Fruit fly (Drosophila melanogaster): Measurements from ENCODE around the gene Edg91.
A peak's percentile ranks its signal among the peaks of the same experiment; 100 is the strongest.

Gene Edg91

dm6 chr3R:17622062-17622766, 10.9 kb upstream of the Edg91 start, which contains the start of gene CG14323:
Gene CG14323 (minus strand): TSS chr3R:17622112.
- no peak for TF ChIP-seq CG14655 (GFP tag; optimal IDR thresholded peaks at IDR 0.05)
- no peak for TF ChIP-seq Ets98B (GFP tag; IDR thresholded peaks at IDR 0.05)
- no peak for TF ChIP-seq CG9948 (tag; optimal IDR thresholded peaks at IDR 0.05)
- TF ChIP-seq Snoo (tag; optimal IDR thresholded peaks at IDR 0.05): no peak
- no peak for TF ChIP-seq Pif1A (GFP tag; optimal IDR thresholded peaks at IDR 0.05)
- TF ChIP-seq CG4496 (GFP tag; IDR thresholded peaks at IDR 0.05): no peak
- no peak for TF ChIP-seq CG17806 (tag; optimal IDR thresholded peaks at IDR 0.05)
- TF ChIP-seq CG10348 (GFP tag; IDR thresholded peaks at IDR 0.05): no peak

- peak; percentile 55 for TF ChIP-seq CG17806 (tag; optimal IDR thresholded peaks at IDR 0.05)
- peak; percentile 62 for TF ChIP-seq CG14655 (GFP tag; optimal IDR thresholded peaks at IDR 0.05)
- TF ChIP-seq Pif1A (GFP tag; optimal IDR thresholded peaks at IDR 0.05): peak; percentile 61
- TF ChIP-seq gl (tag; optimal IDR thresholded peaks at IDR 0.05): peak; percentile 87
- TF ChIP-seq Pif1B (GFP tag; optimal IDR thresholded peaks at IDR 0.05): peak; percentile 82
- peak; percentile 39 for TF ChIP-seq CG13204 (GFP tag; optimal IDR thresholded peaks at IDR 0.05)
- peak; percentile 47 for TF ChIP-seq Snoo (tag; optimal IDR thresholded peaks at IDR 0.05)
- TF ChIP-seq CG12605 (GFP tag; IDR thresholded peaks at IDR 0.05): peak; percentile 98
- TF ChIP-seq CG32121 (GFP tag; IDR thresholded peaks at IDR 0.05): peak; percentile 55
- peak; percentile 68 for TF ChIP-seq CG8159 (tag; optimal IDR thresholded peaks at IDR 0.05)
- TF ChIP-seq CG15710 (tag; optimal IDR thresholded peaks at IDR 0.05): peak; percentile 55
- peak; percentile 46 for TF ChIP-seq EcR (GFP tag; optimal IDR thresholded peaks at IDR 0.05)
- TF ChIP-seq D1 (tag; optimal IDR thresholded peaks at IDR 0.05): peak; percentile 45
- peak; percentile 79 for TF ChIP-seq Ets98B (GFP tag; IDR thresholded peaks at IDR 0.05)
- peak; percentile 66 for TF ChIP-seq CG8301 (tag; optimal IDR thresholded peaks at IDR 0.05)
- TF ChIP-seq CG10348 (GFP tag; IDR thresholded peaks at IDR 0.05): no peak
- TF ChIP-seq fd96Ca (GFP tag; IDR thresholded peaks at IDR 0.05): peak; percentile 64
- TF ChIP-seq CG9948 (tag; optimal IDR thresholded peaks at IDR 0.05): peak; percentile 36
- TF ChIP-seq CG34367 (tag; optimal IDR thresholded peaks at IDR 0.05): peak; percentile 30
- peak; percentile 58; the same call in 1 of the 2 replicates for TF ChIP-seq rn (GFP tag; IDR thresholded peaks at IDR 0.05)
- TF ChIP-seq CG4496 (GFP tag; IDR thresholded peaks at IDR 0.05): peak; percentile 83
Measured at dm6 chr3R:17619726-17620282, 8.5 kb upstream of the Edg91 start.

dm6 chr3R:17618699-17619150, 7.4 kb upstream of the Edg91 start, which contains the start of the genes CG14324 and CG14326:
Gene CG14324 (minus strand): TSS chr3R:17618799.
Gene CG14326 (plus strand): TSS chr3R:17619100.
- no peak for TF ChIP-seq gl (tag; optimal IDR thresholded peaks at IDR 0.05)
- no peak for TF ChIP-seq CG4496 (GFP tag; IDR thresholded peaks at IDR 0.05)

- TF ChIP-seq CG14655 (GFP tag; optimal IDR thresholded peaks at IDR 0.05) (no peak), CG32121 (GFP tag; IDR thresholded peaks at IDR 0.05) (peak; percentile 10; the same call in 1 of the 2 replicates), fd96Ca (GFP tag; IDR thresholded peaks at IDR 0.05) (no peak), Ets98B (GFP tag; IDR thresholded peaks at IDR 0.05) (peak; percentile 30; the same call in 1 of the 2 replicates), Pif1A (GFP tag; optimal IDR thresholded peaks at IDR 0.05) (no peak)
Measured at dm6 chr3R:17617976-17618308, 6.6 kb upstream of the Edg91 start.

dm6 chr3R:17617121-17617975, 6.0 kb upstream of the Edg91 start:
- peak; percentile 20 for TF ChIP-seq CG17806 (tag; optimal IDR thresholded peaks at IDR 0.05)
- TF ChIP-seq fd96Ca (GFP tag; IDR thresholded peaks at IDR 0.05): no peak
- TF ChIP-seq Pif1A (GFP tag; optimal IDR thresholded peaks at IDR 0.05): peak; percentile 45
- peak; percentile 48 for TF ChIP-seq D1 (tag; optimal IDR thresholded peaks at IDR 0.05)

- TF ChIP-seq CG4496 (GFP tag; IDR thresholded peaks at IDR 0.05) (0 out of 3 replicates have a peak, but pooled peaks have one; percentile 19), CG8301 (tag; optimal IDR thresholded peaks at IDR 0.05) (no peak), CG32121 (GFP tag; IDR thresholded peaks at IDR 0.05) (no peak), EcR (GFP tag; optimal IDR thresholded peaks at IDR 0.05) (no peak), rn (GFP tag; IDR thresholded peaks at IDR 0.05) (no peak), Ets98B (GFP tag; IDR thresholded peaks at IDR 0.05) (no peak), CG15710 (tag; optimal IDR thresholded peaks at IDR 0.05) (no peak), CG12605 (GFP tag; IDR thresholded peaks at IDR 0.05) (no peak), CG10348 (GFP tag; IDR thresholded peaks at IDR 0.05) (no peak), CG9948 (tag; optimal IDR thresholded peaks at IDR 0.05) (no peak), CG34367 (tag; optimal IDR thresholded peaks at IDR 0.05) (no peak), Pif1A (GFP tag; optimal IDR thresholded peaks at IDR 0.05) (no peak), D1 (tag; optimal IDR thresholded peaks at IDR 0.05) (no peak), Pif1B (GFP tag; optimal IDR thresholded peaks at IDR 0.05) (no peak), CG14655 (GFP tag; optimal IDR thresholded peaks at IDR 0.05) (peak; percentile 9), CG8159 (tag; optimal IDR thresholded peaks at IDR 0.05) (no peak)
Measured at dm6 chr3R:17616541-17616940, 5.2 kb upstream of the Edg91 start.
